Worm (Caenorhabditis elegans) whole organism, L4 larva: ENCODE measurements around the gene K11H3.3.

Experiments used
- ZK337.2 ChIP-seq: fragments of 200-800 bp; sonication (Bioruptor generic); IDR thresholded peaks from 2 replicates; pipeline ENCODE4 v1.3.6; 2022; ENCODE audit warnings: missing genetic modification reagents, missing genetic modification characterization, missing compliant biosample characterization
- ZK546.5 ChIP-seq, 2 experiments: sonication (generic microtip); optimal IDR thresholded peaks; 2 replicates each; lab custom pipeline; 2017; ENCODE audit warnings: missing biosample characterization in 2 of 2, missing genetic modification characterization in 2 of 2
- fkh-10 ChIP-seq: fragments of 150-350 bp; optimal IDR thresholded peaks from 2 replicates; lab custom pipeline; 2014; ENCODE audit warnings: missing biosample characterization, missing genetic modification reagents, missing genetic modification characterization
- hlh-30 ChIP-seq: sonication (generic microtip); optimal IDR thresholded peaks from 2 replicates; lab custom pipeline; 2017; ENCODE audit warnings: antibody characterized with exemption, mild to moderate bottlenecking, missing genetic modification characterization, missing compliant biosample characterization; ENCODE audit not compliant: insufficient read depth
- jun-1 ChIP-seq: fragments of 150-350 bp; optimal IDR thresholded peaks from 2 replicates; lab custom pipeline; 2014; ENCODE audit warnings: missing biosample characterization, missing genetic modification reagents, missing genetic modification characterization
- lim-7 ChIP-seq: fragments of 200-800 bp; sonication (Bioruptor generic); IDR thresholded peaks from 2 replicates; pipeline ENCODE4 v1.3.6; 2022; ENCODE audit warnings: missing genetic modification characterization, missing compliant biosample characterization
- lin-13 ChIP-seq: fragments of 150-350 bp; optimal IDR thresholded peaks from 2 replicates; lab custom pipeline; 2014; ENCODE audit warnings: missing biosample characterization, missing genetic modification reagents, missing genetic modification characterization
- mdt-29 ChIP-seq: fragments of 200-800 bp; sonication (Bioruptor generic); IDR thresholded peaks from 2 replicates; pipeline ENCODE4 v1.3.6; 2022; ENCODE audit warnings: missing genetic modification reagents, missing genetic modification characterization, missing compliant biosample characterization
- mxl-2 ChIP-seq: fragments of 200-800 bp; sonication (Bioruptor generic); conservative IDR thresholded peaks from 2 replicates; pipeline ENCODE4 v1.3.6; 2022; ENCODE audit warnings: missing genetic modification reagents, missing genetic modification characterization, missing compliant biosample characterization
- nhr-25 ChIP-seq: sonication (generic microtip); optimal IDR thresholded peaks from 2 replicates; lab custom pipeline; 2017; ENCODE audit warnings: missing genetic modification characterization, mild to moderate bottlenecking, missing compliant biosample characterization, antibody characterized with exemption, moderate library complexity, borderline replicate concordance; ENCODE audit not compliant: insufficient read depth
- pha-4 ChIP-seq, 2 experiments: fragments of 150-350 bp in 1 of 2; fragments of 200-800 bp in 1 of 2; sonication (Bioruptor generic) in 1 of 2; IDR thresholded peaks in 1 of 2; optimal IDR thresholded peaks in 1 of 2; 2 replicates each; pipeline versions ENCODE4 v1.3.6 to Lab custom; 2014 to 2022; ENCODE audit warnings: missing genetic modification characterization in 2 of 2, missing genetic modification reagents in 2 of 2, missing biosample characterization in 1 of 2, missing compliant biosample characterization in 1 of 2
- pqm-1 ChIP-seq: sonication (generic microtip); optimal IDR thresholded peaks from 2 replicates; lab custom pipeline; 2017; ENCODE audit warnings: missing biosample characterization, missing genetic modification characterization
- ztf-11 ChIP-seq: fragments of 150-350 bp; optimal IDR thresholded peaks from 2 replicates; lab custom pipeline; 2014; ENCODE audit warnings: missing biosample characterization, missing genetic modification characterization

DNA sequence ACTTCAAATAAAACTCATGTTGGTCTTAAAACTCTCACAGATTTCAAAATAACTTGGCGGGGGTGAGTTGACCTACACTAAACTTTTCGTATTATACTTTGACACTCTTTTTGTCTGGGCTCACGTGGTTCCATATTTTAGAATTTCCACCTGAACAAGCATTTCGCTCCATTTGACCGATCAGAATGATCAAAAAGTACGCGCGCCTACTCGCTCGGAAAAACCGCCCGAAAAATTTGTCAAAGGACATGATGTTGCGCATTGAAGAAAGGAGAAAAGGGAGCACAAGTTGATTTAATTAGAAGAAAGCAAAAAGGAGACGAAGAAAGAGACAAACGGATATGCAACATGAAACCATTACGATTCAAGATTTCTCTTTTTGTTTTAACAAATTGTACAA lies 34.7 kb downstream of the K11H3.3 start:
- TF ChIP-seq hlh-30 (no peak), nhr-25 (tag; lab: Kevin White, UChicago) (no peak), fkh-10 (GFP tag; lab: Kevin White, UChicago) (no peak), mdt-29 (GFP tag; lab: Robert Waterston, UW) (no peak), jun-1 (no peak), pqm-1 (no peak), ZK337.2 (GFP tag; lab: Robert Waterston, UW) (no peak), ZK546.5 (tag; optimal IDR thresholded peaks at IDR 0.05; lab: Kevin White, UChicago) (no peak), ztf-11 (tag; lab: Kevin White, UChicago) (no peak), mxl-2 (no peak), lin-13 (GFP tag; lab: Kevin White, UChicago) (no peak), lim-7 (GFP tag; lab: Robert Waterston, UW) (no peak), pha-4 (GFP tag; IDR thresholded peaks at IDR 0.05; lab: Robert Waterston, UW) (no peak), pha-4 (tag; optimal IDR thresholded peaks at IDR 0.05; lab: Kevin White, UChicago) (no peak)
